Worm (Caenorhabditis elegans) whole organism, late embryonic: ENCODE measurements around the gene flp-17.

Experiments
- ama-1 ChIP-seq: fragments of 150-350 bp; optimal IDR thresholded peaks from 2 replicates; lab custom pipeline; 2014
- ceh-9 ChIP-seq: sonication (generic microtip); optimal IDR thresholded peaks from 2 replicates; lab custom pipeline; 2016; ENCODE audit warnings: mild to moderate bottlenecking, missing genetic modification characterization, inconsistent platforms, missing compliant biosample characterization
- dve-1 ChIP-seq: sonication (generic microtip); optimal IDR thresholded peaks from 2 replicates; lab custom pipeline; 2017; ENCODE audit warnings: antibody characterized with exemption, mild to moderate bottlenecking, missing genetic modification characterization, missing compliant biosample characterization
- elt-2 ChIP-seq: sonication (generic microtip); optimal IDR thresholded peaks from 2 replicates; lab custom pipeline; 2016; ENCODE audit warnings: missing genetic modification reagents, missing genetic modification characterization, missing compliant biosample characterization
- pag-3 ChIP-seq: sonication (generic microtip); optimal IDR thresholded peaks from 2 replicates; lab custom pipeline; 2016; ENCODE audit warnings: missing compliant biosample characterization, missing genetic modification characterization, borderline replicate concordance
- pat-9 ChIP-seq: fragments of 200-800 bp; sonication (Bioruptor generic); optimal IDR thresholded peaks from 2 replicates; lab custom pipeline; 2018; ENCODE audit warnings: mild to moderate bottlenecking, missing genetic modification characterization, moderate library complexity, missing compliant biosample characterization
- pha-4 ChIP-seq: fragments of 150-350 bp; optimal IDR thresholded peaks from 2 replicates; lab custom pipeline; 2018; ENCODE audit warnings: missing biosample characterization, missing genetic modification reagents, missing genetic modification characterization
- rnt-1 ChIP-seq: sonication (generic microtip); optimal IDR thresholded peaks from 2 replicates; lab custom pipeline; 2016; ENCODE audit warnings: missing genetic modification characterization, missing compliant biosample characterization
- unc-42 ChIP-seq: sonication (generic microtip); optimal IDR thresholded peaks from 2 replicates; lab custom pipeline; 2016; ENCODE audit warnings: missing genotype, missing genetic modification characterization, missing compliant biosample characterization
- unc-86 ChIP-seq: sonication (generic microtip); optimal IDR thresholded peaks from 2 replicates; lab custom pipeline; 2016; ENCODE audit warnings: missing genetic modification characterization, missing compliant biosample characterization

DNA sequence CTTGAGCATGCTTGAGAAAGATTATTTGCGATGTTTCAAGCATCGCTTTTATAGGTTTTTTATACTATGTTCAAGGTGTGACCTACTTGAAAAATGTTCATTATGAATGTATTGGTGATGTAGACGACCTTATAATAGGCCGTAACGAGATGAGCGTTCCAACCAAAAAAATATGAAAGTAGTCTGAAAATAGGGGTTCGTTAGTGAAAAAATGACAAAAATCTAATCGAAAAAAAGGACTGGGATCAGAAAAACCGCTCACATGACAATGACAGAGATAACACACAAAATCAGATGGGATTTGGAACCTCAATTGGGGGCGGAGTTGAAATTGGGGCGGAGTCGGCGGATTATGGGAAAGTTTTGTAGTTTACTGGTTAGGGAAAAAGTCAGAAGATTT lies 40.8 kb downstream of the flp-17 start, which contains the start of gene Y116A8C.40:
- TF ChIP-seq dve-1 (tag; lab: Kevin White, UChicago) (no peak), rnt-1 (tag; lab: Kevin White, UChicago) (no peak), elt-2 (tag; lab: Kevin White, UChicago) (no peak), ama-1 (lab: Kevin White, UChicago) (no peak), ceh-9 (no peak), unc-86 (tag; lab: Kevin White, UChicago) (no peak), pha-4 (no peak), pat-9 (no peak), unc-42 (tag; lab: Kevin White, UChicago) (no peak), pag-3 (no peak)
